Worm (Caenorhabditis elegans): Measurements from ENCODE around the gene F55H2.5.

ce11 chrIII:9465865-9466264 is 45.4 kb upstream of the F55H2.5 start, which contains the start of gene B0464.6:
- TF ChIP-seq ztf-23 (GFP tag; IDR thresholded peaks at IDR 0.05) (no peak), klf-2 (GFP tag; conservative IDR thresholded peaks at IDR 0.05) (no peak), tab-1 (GFP tag; IDR thresholded peaks at IDR 0.05) (no peak), ztf-29 (GFP tag; IDR thresholded peaks at IDR 0.05) (no peak), flt-1 (GFP tag; IDR thresholded peaks at IDR 0.05) (no peak)
